Worm (Caenorhabditis elegans): ENCODE measurements around the gene M04C3.2.

The M04C3.2 gene

DNA sequence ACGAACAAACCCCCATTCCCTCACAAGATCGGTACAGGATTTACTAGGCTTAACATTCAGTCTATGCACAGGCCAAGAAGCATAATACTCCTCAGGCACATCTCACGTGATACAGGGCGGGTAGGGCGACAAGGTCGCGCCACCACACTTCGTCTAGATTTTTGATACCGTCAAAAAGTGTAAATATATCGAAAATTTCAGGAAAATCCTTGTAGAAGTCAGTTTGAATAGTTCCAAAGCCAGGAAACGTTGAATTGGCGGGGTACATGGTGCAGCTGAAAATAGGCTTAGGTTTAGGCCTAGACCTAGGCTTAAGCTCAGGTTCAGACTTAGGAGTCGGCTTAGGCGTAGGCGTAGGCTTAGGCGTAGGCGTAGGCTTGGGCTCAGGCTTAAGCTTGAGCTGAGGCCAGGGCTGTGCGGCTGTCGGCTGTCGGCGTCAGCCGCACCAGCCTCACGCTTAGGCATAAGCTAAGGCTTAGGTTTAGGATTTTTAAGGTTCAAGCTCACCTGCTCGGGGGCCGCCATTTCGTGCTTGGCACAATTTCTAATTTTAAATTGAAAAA lies 18.3 kb downstream of the M04C3.2 start:
- no peak for TF ChIP-seq him-1 (tag; optimal IDR thresholded peaks at IDR 0.05)
- TF ChIP-seq W03F9.2 (tag; optimal IDR thresholded peaks at IDR 0.05), result no peak
- TF ChIP-seq dao-5 (tag; optimal IDR thresholded peaks at IDR 0.05), result no peak

- TF ChIP-seq him-1 (tag; optimal IDR thresholded peaks at IDR 0.05), result no peak
- no peak for TF ChIP-seq W03F9.2 (tag; optimal IDR thresholded peaks at IDR 0.05)
- no peak for TF ChIP-seq dao-5 (tag; optimal IDR thresholded peaks at IDR 0.05)
These were observed 19.1 kb downstream of the M04C3.2 start for ce11 chrV:19429605-19430004.

DNA sequence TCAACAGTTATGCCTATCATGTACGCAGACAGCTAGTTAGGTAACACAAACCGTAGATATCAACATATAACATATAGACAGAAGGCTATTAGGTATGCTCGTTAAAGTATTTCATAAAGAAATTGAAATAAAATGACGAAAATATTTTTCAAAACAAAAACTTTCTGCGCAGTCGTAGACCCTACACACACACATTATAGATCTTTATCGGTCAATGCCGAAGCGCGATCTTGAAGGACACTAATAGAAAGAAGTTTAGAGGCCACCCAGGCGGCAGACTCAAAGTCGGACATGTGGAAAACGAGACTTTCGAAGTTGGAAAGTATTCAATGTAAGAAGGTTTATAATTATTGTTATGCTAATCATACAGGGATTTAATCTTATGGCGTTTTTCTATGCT lies 19.8 kb downstream of the M04C3.2 start:
- TF ChIP-seq him-1 (tag; optimal IDR thresholded peaks at IDR 0.05) (no peak), dao-5 (tag; optimal IDR thresholded peaks at IDR 0.05) (no peak)

DNA sequence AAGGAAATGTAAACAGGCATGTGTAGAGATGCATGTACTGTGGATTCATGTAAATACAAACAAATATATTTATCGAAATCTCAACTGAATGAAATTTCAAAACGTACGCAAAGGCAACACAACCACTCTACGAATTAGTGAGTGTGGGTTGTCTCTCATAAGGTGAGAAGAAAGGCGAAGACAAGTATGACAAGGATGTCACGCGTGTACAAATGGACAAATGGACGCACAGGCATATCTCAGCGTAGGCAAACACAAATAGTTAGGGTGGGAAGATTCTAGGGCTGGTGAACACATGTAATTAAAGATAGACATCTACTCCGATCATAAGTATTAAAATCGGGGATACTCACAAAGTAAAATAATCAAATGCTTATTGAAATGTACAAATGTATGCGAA lies 20.6 kb downstream of the M04C3.2 start:
- TF ChIP-seq W03F9.2 (tag; optimal IDR thresholded peaks at IDR 0.05), result no peak
- TF ChIP-seq dao-5 (tag; optimal IDR thresholded peaks at IDR 0.05), result no peak
- no peak for TF ChIP-seq him-1 (tag; optimal IDR thresholded peaks at IDR 0.05)

DNA sequence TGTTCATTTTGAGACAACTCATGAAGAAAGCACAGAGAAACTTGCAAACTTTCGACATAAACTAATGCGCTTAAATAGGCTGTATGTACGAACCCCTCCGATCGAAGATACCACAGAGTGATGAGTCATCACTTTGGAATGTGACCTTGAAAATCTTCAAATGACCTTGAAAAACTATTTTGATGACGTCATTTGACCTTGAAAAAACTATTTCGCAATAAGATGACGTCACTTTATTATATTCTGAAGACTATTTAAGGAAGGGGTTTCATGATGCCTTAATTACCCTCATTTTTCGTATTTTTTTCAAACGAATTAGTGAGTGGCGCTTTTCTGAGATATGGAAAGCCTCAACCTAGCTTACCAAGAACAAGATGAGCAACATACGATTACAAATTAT lies 27.6 kb downstream of the M04C3.2 start, which contains the start of gene C25F9.2:
Gene C25F9.2, plus strand, starts transcription at position 341 of the 400 bp plus-strand sequence.
- TF ChIP-seq him-1 (tag; optimal IDR thresholded peaks at IDR 0.05), result no peak

DNA sequence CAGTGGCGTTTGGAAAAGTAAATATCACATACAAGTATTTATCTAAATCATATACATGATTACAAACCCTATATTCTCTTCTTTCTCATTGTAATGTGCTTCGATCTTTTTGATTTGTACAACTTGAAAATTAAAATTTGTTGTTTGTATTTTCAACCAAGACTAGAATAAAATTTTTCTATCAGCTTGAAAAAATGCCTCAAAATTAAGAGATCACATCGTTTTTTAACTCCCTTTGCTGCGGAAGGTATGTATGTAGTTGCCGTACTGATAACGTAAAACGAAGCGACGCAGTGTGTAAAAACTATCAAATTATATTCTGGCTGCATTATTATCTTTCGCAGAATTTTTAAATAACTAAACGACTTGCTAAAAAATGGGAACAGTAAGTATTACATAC lies 30.9 kb downstream of the M04C3.2 start, which contains the start of gene C25F9.15:
Gene C25F9.15, plus strand, starts transcription at position 301 of the 400 bp plus-strand sequence.
- no peak for TF ChIP-seq W03F9.2 (tag; optimal IDR thresholded peaks at IDR 0.05)
- no peak for TF ChIP-seq him-1 (tag; optimal IDR thresholded peaks at IDR 0.05)
- no peak for TF ChIP-seq dao-5 (tag; optimal IDR thresholded peaks at IDR 0.05)

DNA sequence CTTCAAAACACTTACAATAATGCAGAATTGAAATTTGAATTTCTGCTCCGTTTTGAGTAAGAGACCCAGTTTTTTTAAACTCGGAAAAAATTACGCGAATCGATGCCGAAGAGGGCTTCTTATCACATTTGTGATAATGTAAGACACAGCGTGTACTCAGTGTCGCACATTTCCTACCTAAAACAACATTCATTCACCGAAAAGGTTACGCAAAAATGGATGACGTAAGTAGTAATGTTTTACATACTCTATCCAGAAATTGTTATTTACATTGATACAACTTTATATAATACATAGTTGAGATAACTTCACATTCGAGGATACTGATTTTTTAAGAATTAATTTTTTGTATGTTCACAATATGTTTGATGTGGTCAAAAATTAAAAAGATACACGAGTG lies 32.2 kb downstream of the M04C3.2 start, which contains the start of the genes C25F9.4 and C25F9.9:
Gene C25F9.4, minus strand, starts transcription at position 101 of the 400 bp plus-strand sequence.
Gene C25F9.9, plus strand, starts transcription at position 137 of the 400 bp plus-strand sequence.
- TF ChIP-seq him-1 (tag; optimal IDR thresholded peaks at IDR 0.05), result no peak
- TF ChIP-seq W03F9.2 (tag; optimal IDR thresholded peaks at IDR 0.05), result no peak
- TF ChIP-seq dao-5 (tag; optimal IDR thresholded peaks at IDR 0.05), result no peak

DNA sequence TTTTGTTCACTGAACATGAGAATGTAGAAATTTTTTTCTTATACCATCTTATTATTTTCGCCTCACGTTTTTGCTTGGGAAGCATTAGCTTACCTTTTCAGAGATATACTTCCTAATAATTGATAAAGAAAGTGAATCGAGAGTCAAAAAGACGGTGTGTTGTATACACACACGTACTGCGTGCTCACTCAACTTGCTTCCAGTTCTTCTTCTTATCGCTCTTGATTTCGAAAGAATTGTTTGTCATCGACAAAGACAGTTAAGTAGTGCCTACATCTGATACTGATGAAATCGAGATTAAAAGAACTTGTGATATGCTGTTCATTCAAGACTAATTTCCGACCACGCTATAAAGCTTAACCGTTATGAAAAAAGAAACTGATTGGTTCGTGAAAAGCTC lies 38.0 kb downstream of the M04C3.2 start, which contains the start of gene C25F9.5:
Gene C25F9.5, minus strand, starts transcription at position 195 of the 400 bp plus-strand sequence.
- no peak for TF ChIP-seq him-1 (tag; optimal IDR thresholded peaks at IDR 0.05)
- no peak for TF ChIP-seq W03F9.2 (tag; optimal IDR thresholded peaks at IDR 0.05)
- no peak for TF ChIP-seq dao-5 (tag; optimal IDR thresholded peaks at IDR 0.05)

DNA sequence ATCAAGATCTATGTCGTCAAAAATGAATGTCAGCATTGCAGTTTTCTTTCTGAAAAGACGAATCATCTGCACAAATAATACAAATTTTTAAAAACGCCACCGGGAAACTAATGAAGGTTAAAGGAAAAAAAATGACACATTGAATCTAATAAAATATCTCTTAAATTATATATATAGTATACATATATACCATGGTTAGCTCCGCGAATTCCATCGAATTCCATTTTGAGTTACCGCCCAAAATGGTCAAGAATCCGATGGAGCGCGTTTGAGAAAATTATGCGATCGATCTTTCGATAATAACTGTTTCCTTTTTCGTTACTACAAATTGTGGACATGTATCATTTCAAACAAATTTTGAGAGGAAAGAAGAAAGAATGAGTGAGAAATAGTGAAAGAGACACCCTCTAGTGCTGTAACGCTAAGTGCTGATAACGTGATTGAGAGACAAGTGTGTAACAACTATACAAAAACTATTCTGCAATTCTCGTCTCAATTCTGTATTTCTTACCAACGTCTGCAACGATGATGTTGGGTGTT lies 43.4 kb downstream of the M04C3.2 start, which contains the start of the genes C25F9.6 and C25F9.10:
Gene C25F9.6, minus strand, starts transcription at position 51 of the 540 bp plus-strand sequence.
Gene C25F9.10, plus strand, starts transcription at position 454 of the 540 bp plus-strand sequence.
- no peak for TF ChIP-seq him-1 (tag; optimal IDR thresholded peaks at IDR 0.05)
- no peak for TF ChIP-seq W03F9.2 (tag; optimal IDR thresholded peaks at IDR 0.05)
- no peak for TF ChIP-seq dao-5 (tag; optimal IDR thresholded peaks at IDR 0.05)

DNA sequence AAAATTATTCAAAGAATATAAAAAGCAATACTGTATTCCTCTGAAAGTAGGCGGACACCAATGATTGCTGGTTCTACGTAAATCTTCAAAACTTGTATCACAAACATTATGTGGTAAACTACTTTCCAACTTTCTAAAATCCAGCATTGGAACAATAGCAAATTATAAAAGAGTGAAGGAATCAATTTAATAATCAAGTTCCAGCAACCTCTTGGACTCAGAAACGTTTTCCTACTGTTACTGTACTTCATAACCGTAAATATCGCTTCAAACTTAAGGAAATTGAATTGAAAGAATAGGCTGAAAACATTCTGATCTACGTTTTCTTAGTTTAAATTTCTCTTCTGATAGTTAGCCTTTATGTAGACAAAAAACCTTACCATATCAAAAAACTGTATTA lies 45.1 kb downstream of the M04C3.2 start:
- TF ChIP-seq W03F9.2 (tag; optimal IDR thresholded peaks at IDR 0.05) (no peak), him-1 (tag; optimal IDR thresholded peaks at IDR 0.05) (no peak), dao-5 (tag; optimal IDR thresholded peaks at IDR 0.05) (no peak)

DNA sequence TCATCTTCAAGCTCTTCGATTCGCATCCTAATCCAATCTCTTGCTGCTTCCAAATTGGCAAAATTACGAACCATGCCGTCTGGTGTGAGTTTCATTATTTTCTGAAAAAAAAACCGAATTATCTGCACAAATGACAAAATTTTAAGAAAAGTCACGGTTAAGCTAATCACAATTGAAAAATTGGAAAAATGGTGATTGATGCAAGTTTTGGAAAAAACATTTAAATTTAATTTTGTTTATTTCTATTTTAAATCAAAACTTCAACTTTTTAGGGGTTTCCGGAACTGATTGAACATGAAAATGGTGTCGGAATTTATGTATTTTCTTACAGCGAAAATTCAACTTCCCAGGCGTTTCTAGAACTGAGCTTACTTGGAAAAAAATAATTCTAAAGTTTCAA lies 45.9 kb downstream of the M04C3.2 start, which contains the start of gene C25F9.12:
Gene C25F9.12, minus strand, starts transcription at position 101 of the 400 bp plus-strand sequence.
- TF ChIP-seq him-1 (tag; optimal IDR thresholded peaks at IDR 0.05) (no peak), dao-5 (tag; optimal IDR thresholded peaks at IDR 0.05) (no peak)

DNA sequence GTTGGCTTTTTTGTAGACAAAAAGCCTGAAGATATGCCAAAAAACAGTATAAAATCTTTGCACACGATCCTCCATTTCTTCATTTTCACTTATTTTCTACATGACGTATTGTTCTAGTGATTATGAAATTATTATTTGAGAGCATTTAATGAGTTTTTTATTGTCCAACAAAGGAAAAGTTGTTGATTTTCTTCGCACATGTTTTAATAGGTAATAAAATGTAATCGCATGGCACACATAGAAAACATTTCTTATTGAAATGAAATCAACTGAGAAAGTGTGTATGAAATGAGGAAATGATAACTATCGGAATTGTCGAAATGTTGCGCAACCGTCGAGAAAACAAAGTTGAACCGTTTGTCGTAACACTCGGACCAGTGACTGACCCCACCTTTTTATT lies 47.3 kb downstream of the M04C3.2 start:
- no peak for TF ChIP-seq W03F9.2 (tag; optimal IDR thresholded peaks at IDR 0.05)
- no peak for TF ChIP-seq dao-5 (tag; optimal IDR thresholded peaks at IDR 0.05)
- no peak for TF ChIP-seq him-1 (tag; optimal IDR thresholded peaks at IDR 0.05)

DNA sequence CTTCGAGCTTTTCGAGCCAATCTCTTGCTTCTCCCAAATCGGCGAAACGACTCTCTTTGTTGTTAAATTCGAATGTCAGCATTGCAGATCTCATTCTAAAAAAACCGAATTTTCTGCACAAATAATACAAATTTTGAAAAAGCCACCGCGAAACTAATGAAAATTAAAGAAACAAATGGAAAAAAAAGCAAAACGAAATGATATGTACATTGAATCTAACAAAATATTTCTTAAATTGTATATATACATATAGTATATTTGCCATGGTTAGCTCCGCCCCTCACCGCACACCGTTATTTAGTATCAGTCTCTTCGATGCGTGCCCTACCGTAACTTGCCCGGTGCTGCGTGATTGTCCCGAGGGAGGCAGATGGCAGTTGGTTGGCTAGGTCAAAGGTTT lies 48.1 kb downstream of the M04C3.2 start, which contains the start of gene srw-86:
Gene srw-86, minus strand, starts transcription at position 101 of the 400 bp plus-strand sequence.
- TF ChIP-seq dao-5 (tag; optimal IDR thresholded peaks at IDR 0.05) (no peak), him-1 (tag; optimal IDR thresholded peaks at IDR 0.05) (no peak), W03F9.2 (tag; optimal IDR thresholded peaks at IDR 0.05) (no peak)

DNA sequence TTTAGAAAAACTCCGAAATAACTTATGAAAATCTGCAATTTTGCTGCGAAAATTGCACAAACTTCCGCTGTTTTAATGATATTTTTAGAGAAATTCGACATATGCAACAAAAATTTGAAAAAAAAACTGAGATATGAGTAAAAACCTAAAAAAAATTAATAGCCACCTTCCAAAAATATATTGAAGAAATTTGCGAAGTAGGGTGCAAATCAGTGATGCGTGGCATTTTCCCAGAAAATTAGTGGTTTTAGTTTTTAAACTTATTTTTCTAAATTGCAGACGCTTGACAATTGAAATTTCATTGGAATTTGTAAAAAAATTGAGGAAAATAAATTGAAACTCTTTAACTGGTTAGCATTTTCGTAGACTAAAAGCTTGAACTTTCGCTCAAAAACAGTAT lies 49.8 kb downstream of the M04C3.2 start, which contains the start of gene C25F9.13:
Gene C25F9.13, minus strand, starts transcription at position 101 of the 400 bp plus-strand sequence.
- TF ChIP-seq W03F9.2 (tag; optimal IDR thresholded peaks at IDR 0.05) (no peak), him-1 (tag; optimal IDR thresholded peaks at IDR 0.05) (no peak), dao-5 (tag; optimal IDR thresholded peaks at IDR 0.05) (no peak)
